Worm (Caenorhabditis elegans) whole organism, late embryonic: ENCODE measurements around the gene C39D10.7.

Experiments
- C38D4.7 ChIP-seq: fragments of 200-800 bp; sonication (Bioruptor generic); optimal IDR thresholded peaks from 2 replicates; lab custom pipeline; 2018; ENCODE audit warnings: mild to moderate bottlenecking, missing genetic modification characterization, moderate library complexity, missing compliant biosample characterization
- K02D7.2 ChIP-seq: sonication (generic microtip); optimal IDR thresholded peaks from 2 replicates; lab custom pipeline; 2017; ENCODE audit warnings: mild to moderate bottlenecking, missing genetic modification characterization, missing compliant biosample characterization
- ceh-2 ChIP-seq: sonication (generic microtip); optimal IDR thresholded peaks from 2 replicates; lab custom pipeline; 2016; ENCODE audit warnings: missing genotype, missing genetic modification characterization, missing compliant biosample characterization
- ceh-22 ChIP-seq: sonication (generic microtip); optimal IDR thresholded peaks from 2 replicates; lab custom pipeline; 2017; ENCODE audit warnings: missing biosample characterization, missing genetic modification characterization
- ceh-24 ChIP-seq: sonication (generic microtip); optimal IDR thresholded peaks from 2 replicates; lab custom pipeline; 2016; ENCODE audit warnings: mild to moderate bottlenecking, missing genetic modification characterization, missing compliant biosample characterization
- ceh-45 ChIP-seq: fragments of 200-800 bp; sonication (Bioruptor generic); IDR thresholded peaks from 2 replicates; pipeline ENCODE4 v1.3.6; 2022; ENCODE audit warnings: missing genetic modification reagents, missing genetic modification characterization, missing compliant biosample characterization
- elt-4 ChIP-seq: sonication (generic microtip); optimal IDR thresholded peaks from 2 replicates; lab custom pipeline; 2016; ENCODE audit warnings: missing genetic modification characterization, missing compliant biosample characterization
- eyg-1 ChIP-seq: sonication (generic microtip); optimal IDR thresholded peaks from 2 replicates; lab custom pipeline; 2016; ENCODE audit warnings: missing genotype, missing genetic modification characterization, missing compliant biosample characterization
- gmeb-2 ChIP-seq: sonication (generic microtip); optimal IDR thresholded peaks from 2 replicates; lab custom pipeline; 2016; ENCODE audit warnings: missing genetic modification characterization, inconsistent platforms, missing compliant biosample characterization
- hlh-8 ChIP-seq: sonication (generic microtip); optimal IDR thresholded peaks from 2 replicates; lab custom pipeline; 2016; ENCODE audit warnings: missing genotype, missing genetic modification characterization, missing compliant biosample characterization
- pag-3 ChIP-seq: sonication (generic microtip); optimal IDR thresholded peaks from 2 replicates; lab custom pipeline; 2016; ENCODE audit warnings: missing compliant biosample characterization, missing genetic modification characterization, borderline replicate concordance
- sox-4 ChIP-seq: sonication (generic microtip); optimal IDR thresholded peaks from 2 replicates; lab custom pipeline; 2017; ENCODE audit warnings: mild to moderate bottlenecking, missing genetic modification characterization, inconsistent platforms, missing compliant biosample characterization
- unc-42 ChIP-seq: sonication (generic microtip); optimal IDR thresholded peaks from 2 replicates; lab custom pipeline; 2016; ENCODE audit warnings: missing genotype, missing genetic modification characterization, missing compliant biosample characterization
- zip-5 ChIP-seq: sonication (generic microtip); optimal IDR thresholded peaks from 2 replicates; lab custom pipeline; 2016; ENCODE audit warnings: missing genetic modification characterization, missing compliant biosample characterization

The C39D10.7 gene

DNA sequence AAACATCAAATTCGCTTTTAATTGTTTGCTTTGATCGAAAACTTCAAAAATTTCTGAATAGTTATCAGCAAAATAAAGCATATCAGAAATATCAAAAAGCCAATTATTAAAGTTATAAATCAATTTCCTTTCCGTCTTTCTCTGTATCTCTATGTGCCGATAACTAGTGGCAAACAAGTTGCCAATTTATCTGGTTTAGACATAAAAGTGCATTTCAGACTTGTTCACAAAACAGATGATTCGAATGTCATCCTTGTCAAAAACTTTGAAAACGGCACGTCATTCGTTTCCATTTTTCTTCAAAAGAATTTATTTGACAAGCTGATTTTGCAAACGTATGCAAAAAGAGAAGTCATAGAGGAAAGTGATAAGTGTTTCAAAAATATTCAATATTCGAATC lies 46.4 kb downstream of the C39D10.7 start:
- TF ChIP-seq hlh-8 (tag; lab: Kevin White, UChicago): no peak
- TF ChIP-seq ceh-45: no peak
- no peak for TF ChIP-seq zip-5 (tag; lab: Kevin White, UChicago)

DNA sequence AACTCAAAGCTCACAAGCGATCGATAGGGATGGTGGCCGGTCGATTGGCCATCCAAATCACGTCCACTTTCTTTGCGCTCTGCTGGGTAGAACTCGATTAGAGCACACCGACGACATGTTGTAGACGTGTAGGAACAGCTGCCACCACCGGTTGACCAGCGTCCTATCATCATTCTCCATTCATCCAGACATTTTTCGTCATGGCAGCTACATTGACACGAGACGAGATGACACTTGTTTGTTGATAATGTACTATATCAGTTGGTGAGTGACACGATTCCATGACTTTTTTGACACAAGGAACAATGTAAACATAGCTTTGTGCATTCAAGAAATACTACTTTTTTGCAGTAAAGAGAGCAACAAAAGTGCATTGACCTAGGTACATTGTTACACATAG lies 47.2 kb downstream of the C39D10.7 start:
- TF ChIP-seq K02D7.2: no peak
- no peak for TF ChIP-seq pag-3 (tag; lab: Kevin White, UChicago)
- no peak for TF ChIP-seq ceh-22
- TF ChIP-seq ceh-24 (tag; lab: Kevin White, UChicago): no peak
- no peak for TF ChIP-seq ceh-2 (tag; lab: Kevin White, UChicago)
- TF ChIP-seq gmeb-2: no peak
- no peak for TF ChIP-seq C38D4.7
- TF ChIP-seq elt-4 (tag; lab: Kevin White, UChicago): no peak
- no peak for TF ChIP-seq eyg-1
- no peak for TF ChIP-seq sox-4 (tag; lab: Kevin White, UChicago)
- TF ChIP-seq unc-42 (tag; lab: Kevin White, UChicago): no peak
